Fruit fly (Drosophila melanogaster): Measurements from ENCODE around the gene Eig71Ef.

The Eig71Ef gene

dm6 chr3L:15677662-15678061 lies 20.5 kb upstream of the Eig71Ef start (continued):
- TF ChIP-seq chm (GFP tag; IDR thresholded peaks at IDR 0.05) (no peak), CG6175 (GFP tag; IDR thresholded peaks at IDR 0.05) (no peak), emc (GFP tag; optimal IDR thresholded peaks at IDR 0.05) (no peak), CG3407 (GFP tag; optimal IDR thresholded peaks at IDR 0.05) (no peak), pum (GFP tag; optimal IDR thresholded peaks at IDR 0.05) (no peak), CG15269 (tag; optimal IDR thresholded peaks at IDR 0.05) (peak; percentile 12), CG5180 (GFP tag; optimal IDR thresholded peaks at IDR 0.05) (no peak), aop (GFP tag; IDR thresholded peaks at IDR 0.05) (no peak), gsb (GFP tag; IDR thresholded peaks at IDR 0.05) (no peak), CG4707 (GFP tag; optimal IDR thresholded peaks at IDR 0.05) (no peak), Rfx (GFP tag; IDR thresholded peaks at IDR 0.05) (no peak), Eip74EF (GFP tag; optimal IDR thresholded peaks at IDR 0.05) (no peak), mam (GFP tag; optimal IDR thresholded peaks at IDR 0.05) (no peak), ro (GFP tag; IDR thresholded peaks at IDR 0.05) (no peak), CG11696 (GFP tag; IDR thresholded peaks at IDR 0.05) (no peak), CG8944 (GFP tag; optimal IDR thresholded peaks at IDR 0.05) (no peak), hb (GFP tag; IDR thresholded peaks at IDR 0.05; ENCODE audit: partially characterized antibody) (no peak), CG16779 (GFP tag; IDR thresholded peaks at IDR 0.05) (no peak), CG12744 (GFP tag; optimal IDR thresholded peaks at IDR 0.05) (no peak), CG6683 (GFP tag; optimal IDR thresholded peaks at IDR 0.05) (no peak), ash1 (GFP tag; optimal IDR thresholded peaks at IDR 0.05) (no peak), CG14014 (GFP tag; IDR thresholded peaks at IDR 0.05) (0 out of 2 replicates have a peak, but pooled peaks have one; percentile 34), HmgZ (tag; optimal IDR thresholded peaks at IDR 0.05) (no peak), phol (tag; optimal IDR thresholded peaks at IDR 0.05) (peak; percentile 18), CG18619 (GFP tag; optimal IDR thresholded peaks at IDR 0.05) (no peak), CG14441 (GFP tag; IDR thresholded peaks at IDR 0.05) (no peak), Myb (GFP tag; optimal IDR thresholded peaks at IDR 0.05) (no peak), Kr (GFP tag; optimal IDR thresholded peaks at IDR 0.05) (no peak), YL-1 (GFP tag; optimal IDR thresholded peaks at IDR 0.05) (no peak), zf30C (GFP tag; optimal IDR thresholded peaks at IDR 0.05) (no peak), CG9727 (GFP tag; optimal IDR thresholded peaks at IDR 0.05) (no peak), eyg (GFP tag; optimal IDR thresholded peaks at IDR 0.05) (no peak), Doc2 (GFP tag; IDR thresholded peaks at IDR 0.05) (no peak), prd (optimal IDR thresholded peaks at IDR 0.05) (no peak), prd (GFP tag; IDR thresholded peaks at IDR 0.05) (no peak), maf-S (GFP tag; optimal IDR thresholded peaks at IDR 0.05) (no peak), Ssrp (tag; optimal IDR thresholded peaks at IDR 0.05) (peak; percentile 22), Dip3 (GFP tag; optimal IDR thresholded peaks at IDR 0.05) (no peak), CG2129 (GFP tag; IDR thresholded peaks at IDR 0.05; ENCODE audit: partially characterized antibody) (no peak), Ets97D (GFP tag; optimal IDR thresholded peaks at IDR 0.05) (no peak), run (tag; optimal IDR thresholded peaks at IDR 0.05) (no peak), az2 (GFP tag; optimal IDR thresholded peaks at IDR 0.05) (peak; percentile 4), ATbp (GFP tag; optimal IDR thresholded peaks at IDR 0.05) (no peak), CG15601 (tag; optimal IDR thresholded peaks at IDR 0.05) (no peak), cato (GFP tag; optimal IDR thresholded peaks at IDR 0.05; ENCODE audit: borderline replicate concordance) (no peak), hth (optimal IDR thresholded peaks at IDR 0.05) (no peak), yki (optimal IDR thresholded peaks at IDR 0.05) (no peak), CG6765 (GFP tag; optimal IDR thresholded peaks at IDR 0.05) (no peak), bowl (GFP tag; IDR thresholded peaks at IDR 0.05) (no peak), kni (GFP tag; optimal IDR thresholded peaks at IDR 0.05) (no peak), inv (GFP tag; IDR thresholded peaks at IDR 0.05; ENCODE audit: partially characterized antibody) (no peak), CG30020 (tag; optimal IDR thresholded peaks at IDR 0.05) (no peak), sima (GFP tag; optimal IDR thresholded peaks at IDR 0.05) (no peak)

Data from whole organism, embryonic.